Worm (Caenorhabditis elegans): ENCODE results near the gene C30B5.6.
A peak's percentile ranks its signal among the peaks of the same experiment; 100 is the strongest.

Gene C30B5.6

ce11 chrII:6207252-6207651 lies 15.2 kb downstream of the C30B5.6 start:
- no peak for TF ChIP-seq hsf-1 (GFP tag; IDR thresholded peaks at IDR 0.05)
- no peak for TF ChIP-seq akir-1 (GFP tag; optimal IDR thresholded peaks at IDR 0.05)
- TF ChIP-seq athp-1 (tag; optimal IDR thresholded peaks at IDR 0.05): no peak
- no peak for TF ChIP-seq zim-3 (tag; optimal IDR thresholded peaks at IDR 0.05)
- no peak for TF ChIP-seq ztf-3 (GFP tag; optimal IDR thresholded peaks at IDR 0.05)

DNA sequence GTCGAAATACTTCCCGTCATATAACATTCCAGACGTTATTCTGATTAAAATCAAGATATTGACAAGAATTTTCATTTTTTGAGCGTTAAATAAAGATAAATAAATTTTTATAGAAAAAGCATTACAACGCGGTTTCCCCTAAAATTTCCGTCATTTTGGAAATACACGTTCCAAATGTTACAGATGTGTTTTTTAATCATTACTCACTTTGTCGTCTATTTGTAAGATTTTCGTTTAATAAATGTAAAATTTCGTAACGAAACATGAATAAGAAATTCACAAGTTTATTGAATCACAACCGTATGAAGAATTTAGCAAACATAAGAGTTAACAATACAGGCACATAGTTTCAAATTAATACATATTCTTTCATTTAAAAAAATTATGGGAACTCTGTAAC lies 19.5 kb downstream of the C30B5.6 start, which contains the start of gene C30B5.17:
C30B5.17 (minus strand) TSS at position 101 of the 400 bp plus-strand sequence.
- TF ChIP-seq bed-2 (GFP tag; IDR thresholded peaks at IDR 0.05): no peak
- TF ChIP-seq B0019.2 (GFP tag; conservative IDR thresholded peaks at IDR 0.05): no peak
- TF ChIP-seq cebp-2 (GFP tag; IDR thresholded peaks at IDR 0.05): no peak
- no peak for TF ChIP-seq efl-1 (GFP tag; optimal IDR thresholded peaks at IDR 0.05)
- TF ChIP-seq ets-4 (GFP tag; optimal IDR thresholded peaks at IDR 0.05): no peak
- TF ChIP-seq C17E4.6 (GFP tag; IDR thresholded peaks at IDR 0.05): no peak
- no peak for TF ChIP-seq rec-8 (tag; optimal IDR thresholded peaks at IDR 0.05)
- no peak for TF ChIP-seq somi-1 (GFP tag; optimal IDR thresholded peaks at IDR 0.05)
- no peak for TF ChIP-seq nfya-2 (GFP tag; IDR thresholded peaks at IDR 0.05)
- TF ChIP-seq hlh-12 (tag; optimal IDR thresholded peaks at IDR 0.05): no peak
- no peak for TF ChIP-seq Y95B8A.8 (GFP tag; IDR thresholded peaks at IDR 0.05)
- no peak for TF ChIP-seq sea-2 (GFP tag; IDR thresholded peaks at IDR 0.05)
- TF ChIP-seq tlf-1 (GFP tag; optimal IDR thresholded peaks at IDR 0.05): no peak

DNA sequence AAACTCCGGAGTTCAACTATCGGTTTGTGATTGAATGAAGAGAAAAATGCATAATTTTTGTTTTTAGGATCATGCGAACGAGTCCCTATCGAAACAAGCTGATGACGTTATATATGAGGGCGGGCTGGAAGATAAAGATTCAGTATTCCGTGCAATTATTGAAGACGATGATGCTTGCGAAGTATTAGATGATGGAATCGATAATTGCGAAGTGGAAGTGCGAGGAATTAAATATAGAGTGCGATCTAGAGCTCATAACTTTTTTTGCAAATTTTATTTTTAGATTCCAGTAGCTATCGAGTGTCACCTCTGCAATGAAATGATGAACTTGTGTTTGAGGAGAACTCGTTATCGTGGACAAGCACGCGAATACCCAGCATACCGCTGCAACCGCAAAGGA lies 23.4 kb downstream of the C30B5.6 start:
- 0 out of 2 replicates have a peak, but pooled peaks have one; percentile 56 for TF ChIP-seq madf-3 (GFP tag; IDR thresholded peaks at IDR 0.05)
- TF ChIP-seq rpc-1 (optimal IDR thresholded peaks at IDR 0.05): no peak
- no peak for TF ChIP-seq rpc-1 (tag; optimal IDR thresholded peaks at IDR 0.05)

DNA sequence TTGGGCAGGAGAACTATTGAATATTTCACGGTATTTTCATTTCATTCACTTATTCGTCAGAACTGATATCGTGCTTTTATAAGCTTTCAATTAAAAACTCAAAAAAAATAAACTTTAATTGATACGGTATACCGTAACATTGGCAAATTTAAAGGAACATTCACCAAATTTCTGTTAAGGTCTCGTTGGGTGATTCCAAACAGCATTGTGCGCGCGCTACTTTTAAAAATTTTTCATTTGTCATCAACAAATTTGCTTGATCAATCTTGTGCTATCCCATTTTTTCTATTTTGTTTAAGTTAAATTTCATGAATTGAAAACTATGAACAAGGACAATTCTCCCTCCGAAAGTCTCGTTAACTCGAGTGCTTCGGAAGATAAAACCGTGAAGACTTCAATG lies 24.0 kb downstream of the C30B5.6 start, which contains the start of gene szy-4:
szy-4 (plus strand) TSS at position 229 of the 400 bp plus-strand sequence.
- TF ChIP-seq nhr-120 (GFP tag; IDR thresholded peaks at IDR 0.05): no peak
- peak; percentile 89 for TF ChIP-seq efl-1 (GFP tag; optimal IDR thresholded peaks at IDR 0.05)
- TF ChIP-seq let-526 (GFP tag; IDR thresholded peaks at IDR 0.05): no peak
- peak; percentile 40; the same call in 1 of the 2 replicates for TF ChIP-seq ceh-91 (GFP tag; IDR thresholded peaks at IDR 0.05)
- peak; percentile 86 for TF ChIP-seq lsl-1 (GFP tag; optimal IDR thresholded peaks at IDR 0.05)
- TF ChIP-seq madf-6 (GFP tag; IDR thresholded peaks at IDR 0.05): peak; percentile 89
- TF ChIP-seq zfh-2 (GFP tag; conservative IDR thresholded peaks at IDR 0.05): no peak
- TF ChIP-seq unc-130 (GFP tag; optimal IDR thresholded peaks at IDR 0.05): peak; percentile 2
- TF ChIP-seq xnd-1 (tag; optimal IDR thresholded peaks at IDR 0.05): peak; percentile 68
- no peak for TF ChIP-seq ceh-40 (GFP tag; IDR thresholded peaks at IDR 0.05)
- peak; percentile 53 for TF ChIP-seq D2030.7 (GFP tag; IDR thresholded peaks at IDR 0.05)
- TF ChIP-seq F33H1.4 (GFP tag; IDR thresholded peaks at IDR 0.05): peak; percentile 86
- TF ChIP-seq F23B12.7 (tag; optimal IDR thresholded peaks at IDR 0.05; ENCODE audit: insufficient read depth): peak; percentile 54
- TF ChIP-seq repo-1 (tag; optimal IDR thresholded peaks at IDR 0.05): no peak
- TF ChIP-seq lin-54 (GFP tag; optimal IDR thresholded peaks at IDR 0.05): peak; percentile 54
- TF ChIP-seq dpl-1 (GFP tag; optimal IDR thresholded peaks at IDR 0.05): peak; percentile 62
- TF ChIP-seq madf-8 (GFP tag; conservative IDR thresholded peaks at IDR 0.05): peak; percentile 71
- TF ChIP-seq madf-3 (GFP tag; IDR thresholded peaks at IDR 0.05): 0 out of 2 replicates have a peak, but pooled peaks have one; percentile 33
- TF ChIP-seq cebp-1 (GFP tag; IDR thresholded peaks at IDR 0.05): no peak
- TF ChIP-seq cebp-1 (tag; optimal IDR thresholded peaks at IDR 0.05): no peak
